Worm (Caenorhabditis elegans): ENCODE results near the gene F44E5.4.
A peak's percentile ranks its signal among the peaks of the same experiment; 100 is the strongest.

The F44E5.4 gene

DNA sequence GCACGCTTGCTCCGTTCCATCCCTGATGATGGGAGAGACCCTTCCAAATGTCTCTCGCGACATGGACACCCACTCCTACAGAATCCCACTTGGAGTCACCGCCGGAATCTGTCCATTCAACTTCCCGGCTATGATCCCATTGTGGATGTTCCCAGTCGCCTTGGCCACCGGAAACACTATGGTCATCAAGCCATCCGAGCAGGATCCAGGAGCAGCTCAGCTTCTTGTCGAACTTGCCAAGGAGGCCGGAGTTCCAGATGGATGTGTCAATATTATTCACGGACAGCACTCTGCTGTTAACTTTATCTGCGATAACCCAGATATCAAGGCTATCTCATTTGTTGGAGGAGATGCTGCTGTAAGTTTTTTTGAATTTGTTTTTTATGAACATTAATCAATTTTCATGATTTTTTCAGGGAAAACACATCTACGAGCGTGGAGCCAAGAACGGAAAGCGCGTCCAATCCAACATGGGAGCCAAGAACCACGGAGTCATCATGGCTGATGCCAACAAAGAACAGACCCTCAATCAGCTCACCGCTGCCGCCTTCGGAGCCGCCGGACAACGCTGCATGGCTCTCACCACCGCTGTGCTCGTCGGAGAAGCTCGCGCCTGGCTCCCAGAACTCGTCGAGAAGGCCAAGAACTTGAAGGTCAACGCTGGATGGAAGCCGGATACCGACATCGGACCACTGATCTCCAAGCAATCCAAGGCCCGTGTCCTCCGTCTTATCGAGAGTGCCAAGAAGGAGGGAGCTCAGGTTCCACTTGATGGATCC lies 29.2 kb downstream of the F44E5.4 start:
- no peak for TF ChIP-seq W03F9.2 (tag; optimal IDR thresholded peaks at IDR 0.05)
- no peak for TF ChIP-seq him-1 (tag; optimal IDR thresholded peaks at IDR 0.05)
- TF ChIP-seq dao-5 (tag; optimal IDR thresholded peaks at IDR 0.05) = no peak

DNA sequence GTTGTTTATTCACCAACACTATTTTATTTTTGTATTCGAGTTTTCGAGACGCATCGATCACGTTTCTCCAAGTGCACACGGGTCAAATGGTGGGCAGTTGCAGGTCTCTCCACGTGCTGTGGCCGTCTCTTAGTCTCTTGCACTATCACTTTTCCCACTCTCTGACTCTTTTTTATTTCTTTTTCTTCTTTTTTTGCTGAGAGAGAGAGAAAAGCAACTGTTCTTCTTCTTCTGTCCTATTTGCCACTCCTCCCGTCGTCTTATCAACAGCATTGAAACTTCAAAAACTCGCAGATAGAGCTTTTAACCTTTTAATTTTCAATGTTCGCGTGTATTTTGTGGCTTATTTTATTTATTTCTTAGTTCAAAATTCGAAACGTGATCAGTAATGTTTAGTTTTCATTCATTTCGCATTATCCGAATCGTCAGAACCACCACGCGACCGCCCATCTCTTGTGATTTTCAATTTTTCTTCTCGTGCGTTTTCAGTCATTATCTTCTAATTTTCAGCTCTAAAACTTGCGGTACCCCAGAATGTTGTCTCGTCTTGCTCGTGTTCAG lies 30.5 kb downstream of the F44E5.4 start, which contains the start of gene alh-8:
alh-8 (plus strand) TSS at position 511 of the 561 bp plus-strand sequence.
- TF ChIP-seq dao-5 (tag; optimal IDR thresholded peaks at IDR 0.05) (no peak), him-1 (tag; optimal IDR thresholded peaks at IDR 0.05) (no peak), W03F9.2 (tag; optimal IDR thresholded peaks at IDR 0.05) (no peak)

DNA sequence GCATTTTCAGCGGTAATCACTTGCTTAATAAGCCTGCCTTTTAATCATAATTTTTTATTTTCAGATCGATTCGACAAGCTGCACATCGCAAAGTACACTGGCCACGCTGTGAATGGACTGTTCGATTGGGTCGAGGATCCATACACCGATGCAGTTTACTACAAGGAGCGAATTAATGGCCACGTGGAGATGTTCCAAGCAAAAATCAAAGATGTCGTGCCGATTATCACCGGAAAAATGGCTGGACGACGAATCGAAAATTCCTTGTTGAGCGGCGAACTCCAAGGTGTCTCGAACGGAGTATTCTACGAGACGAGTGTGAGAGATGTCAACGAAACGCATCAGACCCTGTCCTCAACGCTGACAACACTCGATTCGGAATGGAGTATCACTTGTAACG lies 31.7 kb downstream of the F44E5.4 start:
- TF ChIP-seq dao-5 (tag; optimal IDR thresholded peaks at IDR 0.05) (no peak), W03F9.2 (tag; optimal IDR thresholded peaks at IDR 0.05) (no peak), him-1 (tag; optimal IDR thresholded peaks at IDR 0.05) (no peak)

DNA sequence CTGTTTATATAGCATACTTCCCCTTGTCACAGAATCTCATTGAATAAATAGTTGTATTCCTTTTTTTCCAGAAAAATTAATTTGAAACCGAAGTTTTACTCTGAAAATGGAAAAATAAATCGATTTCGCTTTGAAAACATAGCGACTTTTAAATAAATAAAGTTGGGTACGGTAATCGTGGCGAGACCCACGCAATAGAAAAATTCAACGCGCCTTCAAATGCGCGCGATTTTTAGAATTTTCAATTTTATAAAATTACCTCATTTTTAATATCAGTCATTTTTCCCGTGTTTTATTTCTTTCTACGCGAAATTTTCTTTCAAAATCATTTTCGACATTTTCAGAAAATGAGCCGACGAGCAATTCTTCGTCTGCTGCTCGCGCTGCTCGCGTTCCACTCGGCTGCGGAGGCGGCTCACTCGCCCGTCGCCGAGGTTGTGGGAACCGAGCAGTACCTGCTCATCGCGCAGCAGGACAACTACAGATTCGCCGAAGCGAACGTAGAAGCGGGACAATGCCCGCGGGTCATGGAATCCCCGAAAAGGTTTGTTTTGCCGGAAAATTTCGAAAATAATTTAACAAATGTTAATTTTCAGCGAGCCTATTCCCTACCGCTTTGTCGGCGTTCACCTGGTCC lies 32.5 kb downstream of the F44E5.4 start, which contains the start of gene F13D12.5:
F13D12.5 (plus strand) TSS at position 345 of the 637 bp plus-strand sequence.
- TF ChIP-seq W03F9.2 (tag; optimal IDR thresholded peaks at IDR 0.05) = peak; percentile 38
- TF ChIP-seq dao-5 (tag; optimal IDR thresholded peaks at IDR 0.05) = no peak
- TF ChIP-seq him-1 (tag; optimal IDR thresholded peaks at IDR 0.05) = no peak

DNA sequence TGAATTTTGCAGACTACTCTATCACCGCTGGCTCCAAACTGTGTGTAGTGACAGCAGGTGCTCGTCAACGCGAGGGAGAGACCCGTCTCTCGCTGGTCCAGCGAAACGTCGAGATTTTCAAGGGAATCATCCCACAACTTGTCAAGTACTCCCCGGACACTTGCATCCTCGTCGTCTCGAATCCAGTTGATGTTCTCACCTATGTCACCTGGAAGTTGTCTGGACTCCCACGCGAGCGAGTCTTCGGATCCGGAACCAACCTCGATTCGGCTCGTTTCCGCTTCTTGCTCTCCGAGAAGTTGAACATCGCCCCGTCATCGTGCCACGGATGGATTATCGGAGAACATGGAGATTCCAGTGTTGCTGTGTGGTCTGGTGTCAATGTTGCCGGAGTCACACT lies 33.5 kb downstream of the F44E5.4 start:
- TF ChIP-seq W03F9.2 (tag; optimal IDR thresholded peaks at IDR 0.05) (no peak), dao-5 (tag; optimal IDR thresholded peaks at IDR 0.05) (no peak), him-1 (tag; optimal IDR thresholded peaks at IDR 0.05) (no peak)

DNA sequence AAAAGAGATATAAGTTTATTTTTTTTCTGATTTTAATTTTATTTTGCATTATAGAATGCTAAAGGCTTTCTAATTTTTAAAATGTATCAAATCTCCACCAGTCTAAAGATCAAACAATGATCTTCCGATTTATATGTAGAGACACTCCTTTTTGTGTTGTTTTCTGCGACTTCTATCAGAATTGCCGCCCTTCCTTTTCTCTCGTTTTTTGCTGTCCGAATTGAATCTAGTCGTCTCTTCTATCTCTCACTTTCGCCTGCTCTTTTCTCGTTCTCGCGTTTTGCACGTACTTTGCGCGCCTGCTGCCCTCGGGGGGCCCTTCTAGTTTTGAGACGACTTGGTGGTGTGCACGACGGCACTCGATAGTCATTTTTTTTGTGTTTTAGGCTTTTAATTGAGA lies 34.7 kb downstream of the F44E5.4 start:
- no peak for TF ChIP-seq him-1 (tag; optimal IDR thresholded peaks at IDR 0.05)
- TF ChIP-seq dao-5 (tag; optimal IDR thresholded peaks at IDR 0.05) = no peak
- no peak for TF ChIP-seq W03F9.2 (tag; optimal IDR thresholded peaks at IDR 0.05)

DNA sequence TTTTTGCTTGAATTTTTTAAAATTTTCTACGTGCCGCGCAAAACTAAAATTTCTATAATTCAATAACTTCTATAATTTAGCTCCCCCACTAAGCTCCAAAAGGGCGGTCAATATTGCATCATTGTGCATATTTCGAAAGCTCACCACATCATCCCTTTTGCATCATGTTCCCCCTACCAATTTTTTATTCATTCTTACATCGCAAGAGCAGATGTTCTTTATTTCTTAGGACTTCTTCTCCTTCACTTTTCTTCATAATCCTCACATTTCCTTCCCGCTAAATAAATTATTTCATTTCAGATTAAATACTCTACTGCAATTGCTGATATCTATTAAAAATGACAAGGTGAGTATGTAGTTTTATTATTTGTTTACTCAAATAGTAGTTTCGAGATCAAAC lies 35.2 kb downstream of the F44E5.4 start, which contains the start of gene ldh-1:
ldh-1 (plus strand) TSS at position 301 of the 400 bp plus-strand sequence.
- TF ChIP-seq W03F9.2 (tag; optimal IDR thresholded peaks at IDR 0.05) = no peak
- TF ChIP-seq him-1 (tag; optimal IDR thresholded peaks at IDR 0.05) = no peak
- no peak for TF ChIP-seq dao-5 (tag; optimal IDR thresholded peaks at IDR 0.05)

DNA sequence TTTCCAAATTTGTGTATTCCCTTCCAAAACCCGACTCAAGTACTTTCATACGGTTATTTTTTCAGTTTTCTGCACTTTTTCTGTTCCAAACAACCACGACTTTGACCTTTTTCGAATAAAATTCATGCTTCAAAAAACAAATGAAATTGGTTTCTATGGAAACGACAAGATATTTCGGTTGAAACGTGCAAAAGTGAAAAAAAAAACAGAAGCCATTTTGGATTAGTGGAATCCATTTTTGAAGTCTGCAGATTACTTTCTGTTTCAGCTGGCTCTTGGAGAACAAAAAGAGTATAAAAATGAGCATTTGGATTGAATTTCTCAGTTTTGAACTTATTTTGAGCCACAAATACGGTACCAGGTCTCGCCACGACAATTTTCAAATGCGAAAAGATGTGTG lies 36.9 kb downstream of the F44E5.4 start:
- TF ChIP-seq him-1 (tag; optimal IDR thresholded peaks at IDR 0.05) (no peak), W03F9.2 (tag; optimal IDR thresholded peaks at IDR 0.05) (no peak), dao-5 (tag; optimal IDR thresholded peaks at IDR 0.05) (no peak)

DNA sequence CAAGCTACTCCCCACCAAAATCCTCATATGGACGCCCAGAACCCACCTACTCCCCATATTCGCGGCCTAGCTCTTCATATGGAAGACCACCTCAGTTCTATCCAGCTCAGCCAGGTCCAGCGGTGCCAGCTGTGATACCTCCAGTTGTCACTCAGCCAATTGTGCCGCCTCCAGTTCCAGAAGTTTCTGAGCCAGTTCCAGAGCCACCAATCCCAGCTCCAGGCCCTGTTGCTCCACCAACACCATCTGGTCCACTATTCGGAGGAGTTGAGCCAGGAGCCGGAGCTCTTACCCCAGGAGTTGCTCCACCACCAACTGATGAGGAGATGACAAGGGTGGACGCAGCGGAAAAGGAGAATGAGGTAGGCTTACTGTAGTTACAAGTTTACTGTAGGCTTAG lies 37.5 kb downstream of the F44E5.4 start:
- TF ChIP-seq him-1 (tag; optimal IDR thresholded peaks at IDR 0.05) (no peak), W03F9.2 (tag; optimal IDR thresholded peaks at IDR 0.05) (no peak), dao-5 (tag; optimal IDR thresholded peaks at IDR 0.05) (no peak)

DNA sequence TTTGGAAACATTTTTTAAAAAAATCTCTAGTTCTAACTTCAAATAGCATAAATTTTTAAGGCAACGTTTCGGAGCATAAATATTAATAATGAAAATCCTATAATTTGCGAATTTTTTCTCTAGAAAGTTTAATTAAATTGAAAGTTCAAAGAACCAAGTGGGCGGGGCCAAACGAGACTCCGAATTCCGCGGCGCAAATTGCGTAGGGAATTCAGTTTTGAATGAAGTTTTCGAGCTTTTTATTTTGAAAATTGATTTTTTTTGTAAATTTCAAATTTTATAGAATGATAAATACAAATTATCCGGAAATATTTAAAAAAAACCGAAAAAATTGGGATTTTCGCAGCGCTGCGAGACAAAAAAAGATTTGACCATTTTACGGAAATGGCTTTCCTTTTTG lies 38.3 kb downstream of the F44E5.4 start:
- TF ChIP-seq W03F9.2 (tag; optimal IDR thresholded peaks at IDR 0.05) (no peak), dao-5 (tag; optimal IDR thresholded peaks at IDR 0.05) (no peak), him-1 (tag; optimal IDR thresholded peaks at IDR 0.05) (no peak)

DNA sequence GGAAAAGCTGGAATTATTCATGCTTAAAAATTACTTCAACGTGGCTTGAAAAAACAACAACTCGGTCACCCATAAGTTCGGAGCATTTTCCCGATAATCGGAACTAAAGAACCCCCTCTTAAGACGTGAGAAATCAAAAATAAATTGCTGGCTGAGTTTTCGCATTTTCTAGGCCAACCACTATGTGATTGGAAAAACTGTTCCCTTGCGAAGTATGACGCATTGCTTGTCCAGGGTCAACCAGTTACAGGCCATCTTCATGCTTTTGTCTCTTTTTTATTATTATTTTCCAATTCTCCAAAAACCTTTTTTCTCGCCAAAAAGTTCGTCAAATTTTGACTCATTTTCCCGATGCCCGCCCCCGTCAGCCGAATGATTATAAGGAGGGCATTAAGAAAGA lies 39.0 kb downstream of the F44E5.4 start, which contains the start of gene F13D12.3:
F13D12.3 (plus strand) TSS at position 301 of the 400 bp plus-strand sequence.
- TF ChIP-seq him-1 (tag; optimal IDR thresholded peaks at IDR 0.05) (no peak), dao-5 (tag; optimal IDR thresholded peaks at IDR 0.05) (no peak), W03F9.2 (tag; optimal IDR thresholded peaks at IDR 0.05) (no peak)

DNA sequence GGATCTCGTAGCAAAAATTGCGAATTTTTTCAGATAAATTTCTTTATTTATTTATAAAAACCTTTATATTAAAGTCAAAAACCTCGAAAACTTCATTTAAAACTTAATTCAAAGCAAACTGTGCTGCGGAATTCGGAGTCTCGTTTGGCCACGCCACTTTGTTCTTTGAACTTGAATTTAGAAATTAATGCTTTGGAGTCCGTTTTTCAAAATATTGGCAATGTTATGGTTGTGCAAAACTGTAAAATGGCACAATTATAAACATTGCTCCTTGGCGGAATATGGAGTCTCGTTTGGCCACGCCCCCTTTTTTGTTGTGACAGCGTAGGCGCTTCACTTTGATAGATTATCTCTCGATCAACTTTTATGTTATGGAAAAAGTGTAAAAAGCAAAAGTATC lies 39.6 kb downstream of the F44E5.4 start:
- TF ChIP-seq W03F9.2 (tag; optimal IDR thresholded peaks at IDR 0.05) (no peak), him-1 (tag; optimal IDR thresholded peaks at IDR 0.05) (no peak), dao-5 (tag; optimal IDR thresholded peaks at IDR 0.05) (no peak)

DNA sequence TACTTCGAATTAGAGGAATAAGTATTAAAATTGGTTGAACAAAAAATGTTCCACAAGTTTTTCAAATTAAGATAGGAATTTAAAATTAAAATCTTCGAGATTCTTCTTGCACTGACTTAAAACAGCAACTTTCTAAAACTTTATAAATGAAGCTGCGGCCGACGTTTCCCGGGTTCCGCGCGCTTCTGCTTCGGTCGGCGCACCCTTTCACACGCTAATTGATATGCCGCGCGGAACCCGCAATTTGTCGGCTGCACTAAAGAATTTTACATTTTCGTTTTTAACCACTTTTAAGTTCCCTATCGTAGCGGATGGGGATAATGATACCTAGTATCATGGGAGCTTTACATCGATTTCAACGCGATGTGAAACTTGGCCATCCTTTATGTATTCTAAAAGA lies 44.4 kb downstream of the F44E5.4 start:
- TF ChIP-seq dao-5 (tag; optimal IDR thresholded peaks at IDR 0.05) (no peak), W03F9.2 (tag; optimal IDR thresholded peaks at IDR 0.05) (no peak), him-1 (tag; optimal IDR thresholded peaks at IDR 0.05) (no peak)

DNA sequence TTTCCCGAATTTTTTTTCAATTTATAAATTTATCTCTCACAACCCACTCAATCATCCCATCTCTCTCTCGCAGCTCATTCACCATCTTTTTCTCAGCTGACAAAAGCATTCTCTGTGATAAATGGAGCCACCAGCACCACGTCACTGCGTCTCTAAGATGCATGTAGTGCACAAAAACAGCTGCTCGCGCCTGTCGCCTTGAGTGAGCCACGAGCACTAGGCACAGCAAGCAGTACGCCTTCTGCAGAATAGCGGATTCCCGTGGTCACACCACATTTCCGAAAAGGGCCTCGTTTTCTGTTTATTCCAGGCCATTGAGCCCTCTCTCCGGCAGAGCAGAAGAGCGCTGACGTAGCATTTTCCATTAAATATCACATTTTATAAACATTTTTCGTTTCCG lies 45.5 kb downstream of the F44E5.4 start, which contains the start of gene F13D12.10:
F13D12.10 (plus strand) TSS at position 231 of the 400 bp plus-strand sequence.
- TF ChIP-seq W03F9.2 (tag; optimal IDR thresholded peaks at IDR 0.05) = no peak
- TF ChIP-seq dao-5 (tag; optimal IDR thresholded peaks at IDR 0.05) = no peak
- TF ChIP-seq him-1 (tag; optimal IDR thresholded peaks at IDR 0.05) = no peak

Measured in whole organism, L4/young adult.